Worm (Caenorhabditis elegans) whole organism, L4 larva: ENCODE results near the gene taf-12.
A peak's percentile ranks its signal among the peaks of the same experiment; 100 is the strongest.

Experiments
- R02D3.7 ChIP-seq: fragments of 150-350 bp; sonication (generic microtip); optimal IDR thresholded peaks from 3 replicates; lab custom pipeline; 2014; ENCODE audit warnings: missing biosample characterization, missing genetic modification characterization
- Y105C5A.15 ChIP-seq: fragments of 200-800 bp; sonication (Bioruptor generic); IDR thresholded peaks from 2 replicates; pipeline ENCODE4 v1.3.6; 2022; ENCODE audit warnings: missing genetic modification characterization, missing compliant biosample characterization
- ZK546.5 ChIP-seq, 2 experiments: sonication (generic microtip); optimal IDR thresholded peaks; 2 replicates each; lab custom pipeline; 2017; ENCODE audit warnings: missing biosample characterization in 2 of 2, missing genetic modification characterization in 2 of 2
- aly-2 ChIP-seq: sonication (generic microtip); optimal IDR thresholded peaks from 2 replicates; lab custom pipeline; 2018; ENCODE audit warnings: missing biosample characterization, missing genetic modification characterization
- hif-1 ChIP-seq, 2 experiments: sonication (generic microtip); optimal IDR thresholded peaks; 2 replicates each; lab custom pipeline; 2016 to 2017; ENCODE audit warnings: missing compliant biosample characterization in 2 of 2, missing genetic modification characterization in 2 of 2, missing genetic modification reagents in 2 of 2, missing genotype in 2 of 2, mild to moderate bottlenecking in 1 of 2
- lin-1 ChIP-seq: fragments of 200-800 bp; sonication (Bioruptor generic); IDR thresholded peaks from 2 replicates; pipeline ENCODE4 v1.3.6; 2022; ENCODE audit warnings: missing genetic modification reagents, missing genetic modification characterization, missing compliant biosample characterization
- lin-29 ChIP-seq: fragments of 200-800 bp; sonication (Bioruptor generic); IDR thresholded peaks from 2 replicates; pipeline ENCODE4 v1.3.6; 2022; ENCODE audit warnings: missing genetic modification reagents, missing genetic modification characterization, missing compliant biosample characterization
- madf-5 ChIP-seq, 2 experiments: fragments of 200-800 bp; sonication (Bioruptor generic); IDR thresholded peaks; 2 replicates each; pipeline ENCODE4 v1.3.6; 2022; ENCODE audit warnings: missing compliant biosample characterization in 2 of 2, missing genetic modification characterization in 2 of 2
- nhr-28 ChIP-seq: fragments of 150-350 bp; optimal IDR thresholded peaks from 2 replicates; lab custom pipeline; 2014; ENCODE audit warnings: missing biosample characterization, missing genetic modification characterization
- pqm-1 ChIP-seq: sonication (generic microtip); optimal IDR thresholded peaks from 2 replicates; lab custom pipeline; 2017; ENCODE audit warnings: missing biosample characterization, missing genetic modification characterization
- sdz-12 ChIP-seq: fragments of 200-800 bp; sonication (Bioruptor generic); optimal IDR thresholded peaks from 2 replicates; lab custom pipeline; 2018; ENCODE audit warnings: mild to moderate bottlenecking, missing genetic modification characterization, missing compliant biosample characterization
- zfp-3 ChIP-seq: fragments of 200-800 bp; sonication (Bioruptor generic); conservative IDR thresholded peaks from 2 replicates; pipeline ENCODE4 v1.3.6; 2022; ENCODE audit warnings: missing genetic modification reagents, missing genetic modification characterization, missing compliant biosample characterization

ce11 chrIII:11822407-11822806 is 46.7 kb downstream of the taf-12 start, which contains the start of gene maa-1:
- TF ChIP-seq ZK546.5 (tag; optimal IDR thresholded peaks at IDR 0.05; lab: Kevin White, UChicago) (no peak), Y105C5A.15 (GFP tag; lab: Robert Waterston, UW) (no peak), sdz-12 (no peak), zfp-3 (GFP tag; lab: Robert Waterston, UW) (no peak), nhr-28 (tag; lab: Kevin White, UChicago) (peak; percentile 78), pqm-1 (tag; lab: Kevin White, UChicago) (peak; percentile 39), madf-5 (GFP tag; IDR thresholded peaks at IDR 0.05; lab: Robert Waterston, UW) (no peak), hif-1 (tag; optimal IDR thresholded peaks at IDR 0.05; lab: Kevin White, UChicago) (no peak), aly-2 (tag; lab: Kevin White, UChicago) (no peak), lin-1 (no peak), lin-29 (GFP tag; lab: Robert Waterston, UW) (no peak), R02D3.7 (tag; lab: Kevin White, UChicago) (no peak)
